Worm (Caenorhabditis elegans): ENCODE results near the gene xtr-2.

ce11 chrX:12364804-12365203, 49.4 kb downstream of the xtr-2 start, which contains the start of gene F19H6.5:
- TF ChIP-seq ztf-11 (tag; optimal IDR thresholded peaks at IDR 0.05), result no peak
- no peak for TF ChIP-seq unc-98 (GFP tag; IDR thresholded peaks at IDR 0.05)
- TF ChIP-seq skn-1 (tag; optimal IDR thresholded peaks at IDR 0.05), result no peak
- no peak for TF ChIP-seq efl-1 (optimal IDR thresholded peaks at IDR 0.05)
- no peak for TF ChIP-seq efl-1 (GFP tag; optimal IDR thresholded peaks at IDR 0.05 in 1 of 2)
- no peak for TF ChIP-seq nhr-12 (tag; optimal IDR thresholded peaks at IDR 0.05)
- TF ChIP-seq lin-13 (GFP tag; optimal IDR thresholded peaks at IDR 0.05), result no peak
- TF ChIP-seq aha-1 (tag; optimal IDR thresholded peaks at IDR 0.05), result no peak
- TF ChIP-seq unc-86 (tag; optimal IDR thresholded peaks at IDR 0.05), result no peak
- TF ChIP-seq blmp-1 (tag; optimal IDR thresholded peaks at IDR 0.05), result no peak
- no peak for TF ChIP-seq ceh-82 (tag; optimal IDR thresholded peaks at IDR 0.05)
- TF ChIP-seq zag-1 (tag; optimal IDR thresholded peaks at IDR 0.05), result no peak

Measured in whole organism, L1 larva.